Worm (Caenorhabditis elegans) whole organism, young adult: ENCODE data around the gene lgc-1.

ENCODE experiments used
- B0035.1 ChIP-seq: sonication (generic microtip); optimal IDR thresholded peaks from 2 replicates; lab custom pipeline; 2016; ENCODE audit warnings: missing genetic modification characterization, mild to moderate bottlenecking, missing compliant biosample characterization, missing genotype, missing genetic modification reagents
- C17E4.6 ChIP-seq: fragments of 200-800 bp; sonication (Bioruptor generic); IDR thresholded peaks from 2 replicates; pipeline ENCODE4 v1.3.6; 2022; ENCODE audit warnings: missing genetic modification reagents, missing genetic modification characterization, missing compliant biosample characterization
- F10E7.11 ChIP-seq: sonication (generic microtip); optimal IDR thresholded peaks from 2 replicates; lab custom pipeline; 2017; ENCODE audit warnings: mild to moderate bottlenecking, missing genetic modification characterization, moderate library complexity, missing compliant biosample characterization
- F52B5.7 ChIP-seq: sonication (generic microtip); optimal IDR thresholded peaks from 2 replicates; lab custom pipeline; 2016; ENCODE audit warnings: mild to moderate bottlenecking, missing genetic modification characterization, missing compliant biosample characterization
- F57A8.1 ChIP-seq: fragments of 200-800 bp; sonication (Bioruptor generic); optimal IDR thresholded peaks from 2 replicates; lab custom pipeline; 2018; ENCODE audit warnings: mild to moderate bottlenecking, missing genetic modification characterization, moderate library complexity, missing compliant biosample characterization
- K11D2.4 ChIP-seq: fragments of 200-800 bp; sonication (Bioruptor generic); IDR thresholded peaks from 2 replicates; pipeline ENCODE4 v1.3.6; 2022; ENCODE audit warnings: missing genetic modification reagents, missing genetic modification characterization, missing compliant biosample characterization
- K12H6.12 ChIP-seq: fragments of 200-800 bp; sonication (Bioruptor generic); optimal IDR thresholded peaks from 2 replicates; lab custom pipeline; 2018; ENCODE audit warnings: mild to moderate bottlenecking, missing genetic modification characterization, missing compliant biosample characterization
- Y53G8AR.9 ChIP-seq: fragments of 200-800 bp; sonication (Bioruptor generic); conservative IDR thresholded peaks from 2 replicates; pipeline ENCODE4 v1.3.6; 2022; ENCODE audit warnings: missing genetic modification reagents, missing genetic modification characterization, missing compliant biosample characterization
- Y56A3A.18 ChIP-seq: fragments of 200-800 bp; sonication (Bioruptor generic); IDR thresholded peaks from 2 replicates; pipeline ENCODE4 v1.3.6; 2022; ENCODE audit warnings: missing genetic modification reagents, missing genetic modification characterization, missing compliant biosample characterization
- Y67H2A.10 ChIP-seq: fragments of 200-800 bp; sonication (Bioruptor generic); conservative IDR thresholded peaks from 2 replicates; pipeline ENCODE4 v1.3.6; 2022; ENCODE audit warnings: missing genetic modification reagents, missing genetic modification characterization, missing compliant biosample characterization
- aptf-3 ChIP-seq: fragments of 200-800 bp; sonication (Bioruptor generic); IDR thresholded peaks from 2 replicates; pipeline ENCODE4 v1.3.6; 2022; ENCODE audit warnings: missing genetic modification characterization, missing compliant biosample characterization
- atf-7 ChIP-seq: sonication (generic microtip); optimal IDR thresholded peaks from 2 replicates; lab custom pipeline; 2017; ENCODE audit warnings: mild to moderate bottlenecking, missing genetic modification characterization, missing compliant biosample characterization
- bed-2 ChIP-seq: fragments of 200-800 bp; sonication (Bioruptor generic); IDR thresholded peaks from 2 replicates; pipeline ENCODE4 v1.3.6; 2022; ENCODE audit warnings: missing genetic modification reagents, missing genetic modification characterization, missing compliant biosample characterization
- cebp-2 ChIP-seq: fragments of 200-800 bp; sonication (Bioruptor generic); IDR thresholded peaks from 2 replicates; pipeline ENCODE4 v1.3.6; 2022; ENCODE audit warnings: missing genetic modification characterization, missing compliant biosample characterization
- ceh-79 ChIP-seq: sonication (generic microtip); optimal IDR thresholded peaks from 2 replicates; lab custom pipeline; 2017; ENCODE audit warnings: mild to moderate bottlenecking, missing genetic modification characterization, missing compliant biosample characterization
- egl-44 ChIP-seq: fragments of 200-800 bp; sonication (Bioruptor generic); IDR thresholded peaks from 2 replicates; pipeline ENCODE4 v1.3.6; 2022; ENCODE audit warnings: missing genetic modification reagents, missing genetic modification characterization, missing compliant biosample characterization
- egrh-3 ChIP-seq: fragments of 200-800 bp; sonication (Bioruptor generic); IDR thresholded peaks from 2 replicates; pipeline ENCODE4 v1.3.6; 2022; ENCODE audit warnings: missing genetic modification reagents, missing genetic modification characterization, missing compliant biosample characterization
- fkh-3 ChIP-seq: sonication (generic microtip); optimal IDR thresholded peaks from 2 replicates; lab custom pipeline; 2016; ENCODE audit warnings: mild to moderate bottlenecking, missing genetic modification characterization, missing compliant biosample characterization
- him-1 ChIP-seq: sonication (generic microtip); optimal IDR thresholded peaks from 2 replicates; lab custom pipeline; 2016; ENCODE audit warnings: missing genotype, missing genetic modification reagents, missing genetic modification characterization, missing compliant biosample characterization
- hlh-12 ChIP-seq: sonication (generic microtip); optimal IDR thresholded peaks from 2 replicates; lab custom pipeline; 2016; ENCODE audit warnings: missing genetic modification characterization, missing compliant biosample characterization
- hmg-20 ChIP-seq: fragments of 200-800 bp; sonication (Bioruptor generic); IDR thresholded peaks from 2 replicates; pipeline ENCODE4 v1.3.6; 2022; ENCODE audit warnings: missing genetic modification reagents, missing genetic modification characterization, missing compliant biosample characterization
- hrde-1 ChIP-seq: sonication (generic microtip); optimal IDR thresholded peaks from 2 replicates; lab custom pipeline; 2016; ENCODE audit warnings: missing genetic modification characterization, mild to moderate bottlenecking, missing compliant biosample characterization, moderate library complexity, missing genotype, missing genetic modification reagents, borderline replicate concordance
- lin-35 ChIP-seq, 3 experiments: fragments of 150-350 bp in 2 of 3; sonication (generic microtip) in 1 of 3; optimal IDR thresholded peaks; 2 replicates each; lab custom pipeline; 2014 to 2018; ENCODE audit warnings: missing biosample characterization in 3 of 3, missing genetic modification characterization in 3 of 3, missing genetic modification reagents in 3 of 3
- lin-40 ChIP-seq: sonication (generic microtip); optimal IDR thresholded peaks from 2 replicates; lab custom pipeline; 2016; ENCODE audit warnings: missing genetic modification characterization, mild to moderate bottlenecking, missing compliant biosample characterization, missing genotype, missing genetic modification reagents
- lin-54 ChIP-seq: fragments of 200-800 bp; sonication (Bioruptor generic); optimal IDR thresholded peaks from 2 replicates; lab custom pipeline; 2018; ENCODE audit warnings: mild to moderate bottlenecking, missing genetic modification characterization, missing compliant biosample characterization
- mcd-1 ChIP-seq: fragments of 200-800 bp; sonication (Bioruptor generic); IDR thresholded peaks from 2 replicates; pipeline ENCODE4 v1.3.6; 2022; ENCODE audit warnings: missing genetic modification reagents, missing genetic modification characterization, missing compliant biosample characterization
- nfyb-1 ChIP-seq: fragments of 200-800 bp; sonication (Bioruptor generic); IDR thresholded peaks from 2 replicates; pipeline ENCODE4 v1.3.6; 2022; ENCODE audit warnings: missing genetic modification reagents, missing genetic modification characterization, missing compliant biosample characterization
- snpc-1.1 ChIP-seq: sonication (generic microtip); optimal IDR thresholded peaks from 2 replicates; lab custom pipeline; 2017; ENCODE audit warnings: missing genetic modification characterization, mild to moderate bottlenecking, missing compliant biosample characterization, antibody characterized with exemption, moderate library complexity, missing genotype, missing genetic modification reagents; ENCODE audit not compliant: insufficient read depth
- snpc-1.3 ChIP-seq: sonication (generic microtip); optimal IDR thresholded peaks from 2 replicates; lab custom pipeline; 2017; ENCODE audit warnings: missing genetic modification characterization, mild to moderate bottlenecking, missing compliant biosample characterization, antibody characterized with exemption, moderate library complexity, missing genotype, missing genetic modification reagents; ENCODE audit not compliant: insufficient read depth
- snpc-4 ChIP-seq, 5 experiments: fragments of 150-350 bp in 1 of 5; sonication (generic microtip) in 4 of 5; optimal IDR thresholded peaks; 2 replicates each; lab custom pipeline; 2014 to 2018; ENCODE audit warnings: missing genetic modification characterization in 5 of 5, missing biosample characterization in 3 of 5, antibody characterized with exemption in 2 of 5, mild to moderate bottlenecking in 2 of 5, missing compliant biosample characterization in 2 of 5, missing genotype in 2 of 5, moderate library complexity in 2 of 5, missing genetic modification reagents in 1 of 5
- tbx-9 ChIP-seq: sonication (generic microtip); optimal IDR thresholded peaks from 2 replicates; lab custom pipeline; 2016; ENCODE audit warnings: borderline replicate concordance, missing genetic modification characterization, inconsistent platforms, missing compliant biosample characterization
- xnd-1 ChIP-seq: sonication (generic microtip); optimal IDR thresholded peaks from 2 replicates; lab custom pipeline; 2016; ENCODE audit warnings: missing genotype, missing genetic modification reagents, missing genetic modification characterization, missing compliant biosample characterization
- zfh-2 ChIP-seq: fragments of 200-800 bp; sonication (Bioruptor generic); conservative IDR thresholded peaks from 2 replicates; pipeline ENCODE4 v1.3.6; 2022; ENCODE audit warnings: missing genetic modification reagents, missing genetic modification characterization, missing compliant biosample characterization
- ztf-26 ChIP-seq: sonication (generic microtip); optimal IDR thresholded peaks from 2 replicates; lab custom pipeline; 2017; ENCODE audit warnings: missing genetic modification characterization, missing compliant biosample characterization

lgc-1 gene

ce11 chrV:4151400-4151799 lies 16.6 kb downstream of the lgc-1 start:
- TF ChIP-seq zfh-2 (peak; percentile 59), Y67H2A.10 (no peak), xnd-1 (tag; lab: Kevin White, UChicago) (no peak)

DNA sequence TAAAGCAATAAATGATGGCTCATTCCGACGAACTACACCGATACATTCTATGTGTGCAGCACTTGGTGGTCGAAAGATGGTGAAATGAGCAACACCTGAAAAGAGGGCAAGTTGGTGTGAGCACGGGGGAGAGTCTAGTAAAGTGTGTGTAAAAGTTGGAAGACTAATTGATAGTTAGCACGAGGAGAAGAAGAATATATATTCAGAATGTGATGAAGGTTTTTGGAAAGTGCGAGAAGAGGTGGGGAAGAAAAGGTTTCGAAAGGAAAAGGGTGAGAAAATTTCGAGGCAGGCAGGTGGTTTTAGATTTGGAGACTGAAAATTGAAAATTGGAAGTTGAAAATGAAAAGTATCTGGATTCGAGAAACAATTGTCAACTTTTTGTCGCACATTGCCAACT lies 17.4 kb downstream of the lgc-1 start, which contains the start of gene Y45G5AM.6:
TSS of gene Y45G5AM.6 (minus strand) at position 101 of the 400 bp plus-strand sequence.
- TF ChIP-seq xnd-1 (tag; lab: Kevin White, UChicago) (no peak), tbx-9 (no peak), egrh-3 (GFP tag; lab: Robert Waterston, UW) (no peak), Y56A3A.18 (GFP tag; lab: Robert Waterston, UW) (no peak), bed-2 (GFP tag; lab: Robert Waterston, UW) (no peak), F52B5.7 (tag; lab: Kevin White, UChicago) (no peak), ceh-79 (tag; lab: Kevin White, UChicago) (no peak), F10E7.11 (tag; lab: Kevin White, UChicago) (no peak), atf-7 (tag; lab: Kevin White, UChicago) (no peak), lin-40 (tag; lab: Kevin White, UChicago) (no peak), Y53G8AR.9 (GFP tag; lab: Robert Waterston, UW) (no peak), egl-44 (GFP tag; lab: Robert Waterston, UW) (no peak), mcd-1 (GFP tag; lab: Robert Waterston, UW) (no peak), aptf-3 (GFP tag; lab: Robert Waterston, UW) (no peak), cebp-2 (GFP tag; lab: Robert Waterston, UW) (no peak)

- no peak for TF ChIP-seq F57A8.1 (GFP tag; lab: Kevin White, UChicago)
- TF ChIP-seq K11D2.4 (GFP tag; lab: Robert Waterston, UW) = no peak
These were observed 22.5 kb downstream of the lgc-1 start for ce11 chrV:4157291-4157690.

DNA sequence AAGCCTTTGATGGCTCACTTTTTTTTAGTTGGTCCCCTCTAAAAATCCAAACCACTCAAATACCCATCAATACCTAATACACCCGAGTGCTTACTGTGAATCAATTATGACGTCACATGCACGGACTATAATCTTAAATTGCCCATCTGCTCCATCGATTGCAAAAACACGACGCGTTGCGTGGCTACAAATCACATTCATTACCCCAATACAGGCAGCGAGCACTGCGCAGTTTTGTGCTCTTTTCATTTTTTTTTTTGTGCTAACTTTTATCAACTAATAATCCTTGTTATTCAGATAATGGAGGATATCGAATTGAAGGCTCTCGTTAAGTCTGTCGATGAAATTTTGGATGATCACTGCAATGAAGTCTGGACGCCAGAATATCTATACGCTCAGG lies 25.3 kb downstream of the lgc-1 start, which contains the start of gene Y45G5AM.5:
TSS of gene Y45G5AM.5 (plus strand) at position 301 of the 400 bp plus-strand sequence.
- TF ChIP-seq K12H6.12 (tag; lab: Kevin White, UChicago) (no peak), him-1 (no peak), B0035.1 (tag; lab: Kevin White, UChicago) (no peak), snpc-1.1 (no peak), snpc-4 (GFP tag; optimal IDR thresholded peaks at IDR 0.05; lab: Kevin White, UChicago) (no peak), snpc-4 (tag; optimal IDR thresholded peaks at IDR 0.05; lab: Kevin White, UChicago) (no peak), egl-44 (GFP tag; lab: Robert Waterston, UW) (no peak), F57A8.1 (GFP tag; lab: Kevin White, UChicago) (no peak), ztf-26 (no peak)

- TF ChIP-seq hrde-1 (tag; lab: Kevin White, UChicago) = no peak
- no peak for TF ChIP-seq mcd-1 (GFP tag; lab: Robert Waterston, UW)
- no peak for TF ChIP-seq lin-54 (GFP tag; lab: Kevin White, UChicago)
- no peak for TF ChIP-seq him-1
- TF ChIP-seq hlh-12 = no peak
- no peak for TF ChIP-seq fkh-3
- no peak for TF ChIP-seq snpc-1.3 (tag; lab: Kevin White, UChicago)
- no peak for TF ChIP-seq ceh-79 (tag; lab: Kevin White, UChicago)
- TF ChIP-seq nfyb-1 (GFP tag; lab: Robert Waterston, UW) = no peak
- TF ChIP-seq snpc-1.1 = no peak
- no peak for TF ChIP-seq C17E4.6 (GFP tag; lab: Robert Waterston, UW)
- TF ChIP-seq hmg-20 = no peak
- TF ChIP-seq lin-35 (GFP tag; optimal IDR thresholded peaks at IDR 0.05; lab: Kevin White, UChicago) = no peak
These were observed 28.1 kb downstream of the lgc-1 start, which contains the start of gene Y45G5AM.4 for ce11 chrV:4162922-4163321. Gene Y45G5AM.4 (plus strand): TSS chrV:4163222.
